Worm (Caenorhabditis elegans) whole organism, L4 larva: ENCODE results near the gene mdt-26.

Experiments
- D1046.2 ChIP-seq: fragments of 200-800 bp; sonication (Bioruptor generic); IDR thresholded peaks from 2 replicates; pipeline ENCODE4 v1.3.6; 2022; ENCODE audit warnings: missing genetic modification characterization, missing compliant biosample characterization
- F37D6.2 ChIP-seq: sonication (generic microtip); optimal IDR thresholded peaks from 2 replicates; lab custom pipeline; 2016; ENCODE audit warnings: mild to moderate bottlenecking, missing genetic modification characterization, missing compliant biosample characterization
- F49E8.2 ChIP-seq: sonication (generic microtip); optimal IDR thresholded peaks from 2 replicates; lab custom pipeline; 2016; ENCODE audit warnings: missing compliant biosample characterization, mild to moderate bottlenecking, missing genetic modification characterization, borderline replicate concordance
- R02D3.7 ChIP-seq: fragments of 150-350 bp; sonication (generic microtip); optimal IDR thresholded peaks from 3 replicates; lab custom pipeline; 2014; ENCODE audit warnings: missing biosample characterization, missing genetic modification characterization
- T26A8.4 ChIP-seq: fragments of 200-800 bp; sonication (Bioruptor generic); IDR thresholded peaks from 2 replicates; pipeline ENCODE4 v1.3.6; 2022; ENCODE audit warnings: missing genetic modification characterization, missing compliant biosample characterization
- Y48G9A.11 ChIP-seq: fragments of 200-800 bp; sonication (Bioruptor generic); IDR thresholded peaks from 2 replicates; pipeline ENCODE4 v1.3.6; 2022; ENCODE audit warnings: missing genetic modification reagents, missing genetic modification characterization, missing compliant biosample characterization
- ZK546.5 ChIP-seq, 2 experiments: sonication (generic microtip); optimal IDR thresholded peaks; 2 replicates each; lab custom pipeline; 2017; ENCODE audit warnings: missing biosample characterization in 2 of 2, missing genetic modification characterization in 2 of 2
- aha-1 ChIP-seq: fragments of 150-350 bp; peaks from one replicate; lab custom pipeline; 2014; ENCODE audit warnings: missing biosample characterization, missing genetic modification characterization
- aly-2 ChIP-seq: sonication (generic microtip); optimal IDR thresholded peaks from 2 replicates; lab custom pipeline; 2018; ENCODE audit warnings: missing biosample characterization, missing genetic modification characterization
- attf-4 ChIP-seq: sonication (generic microtip); optimal IDR thresholded peaks from 3 replicates; lab custom pipeline; 2017; ENCODE audit warnings: missing biosample characterization, missing genetic modification characterization
- ceh-20 ChIP-seq: fragments of 200-800 bp; sonication (Bioruptor generic); IDR thresholded peaks from 2 replicates; pipeline ENCODE4 v1.3.6; 2022; ENCODE audit warnings: missing genetic modification reagents, missing genetic modification characterization, missing compliant biosample characterization
- ceh-44 ChIP-seq: fragments of 200-800 bp; sonication (Bioruptor generic); IDR thresholded peaks from 2 replicates; pipeline ENCODE4 v1.3.6; 2022; ENCODE audit warnings: missing genetic modification reagents, missing genetic modification characterization, missing compliant biosample characterization
- ceh-62 ChIP-seq: sonication (generic microtip); optimal IDR thresholded peaks from 2 replicates; lab custom pipeline; 2017; ENCODE audit warnings: missing biosample characterization, missing genetic modification characterization
- ceh-82 ChIP-seq: sonication (generic microtip); optimal IDR thresholded peaks from 2 replicates; lab custom pipeline; 2017; ENCODE audit warnings: missing biosample characterization, missing genetic modification characterization
- ces-1 ChIP-seq: fragments of 150-350 bp; sonication (generic microtip); optimal IDR thresholded peaks from 4 replicates; lab custom pipeline; 2014; ENCODE audit warnings: missing biosample characterization, missing genetic modification reagents, missing genetic modification characterization
- daf-12 ChIP-seq: fragments of 150-350 bp; optimal IDR thresholded peaks from 2 replicates; lab custom pipeline; 2014; ENCODE audit warnings: missing biosample characterization, missing genetic modification reagents, missing genetic modification characterization
- daf-16 ChIP-seq, 3 experiments: sonication (generic microtip); optimal IDR thresholded peaks; 2 replicates each; lab custom pipeline; 2016 to 2017; ENCODE audit warnings: missing genetic modification characterization in 3 of 3, missing genetic modification reagents in 3 of 3, mild to moderate bottlenecking in 2 of 3, missing compliant biosample characterization in 2 of 3, missing biosample characterization in 1 of 3, moderate library complexity in 1 of 3
- daf-19 ChIP-seq: fragments of 200-800 bp; sonication (Bioruptor generic); conservative IDR thresholded peaks from 2 replicates; pipeline ENCODE4 v1.3.6; 2022; ENCODE audit warnings: missing genetic modification characterization, missing compliant biosample characterization
- daf-8 ChIP-seq: fragments of 200-800 bp; sonication (Bioruptor generic); IDR thresholded peaks from 2 replicates; pipeline ENCODE4 v1.3.6; 2022; ENCODE audit warnings: missing genetic modification characterization, missing compliant biosample characterization
- dmd-9 ChIP-seq: fragments of 200-800 bp; sonication (Bioruptor generic); IDR thresholded peaks from 2 replicates; pipeline ENCODE4 v1.3.6; 2022; ENCODE audit warnings: missing genetic modification reagents, missing genetic modification characterization, missing compliant biosample characterization
- dpl-1 ChIP-seq: fragments of 150-350 bp; optimal IDR thresholded peaks from 2 replicates; lab custom pipeline; 2014; ENCODE audit warnings: missing biosample characterization, missing genetic modification reagents, missing genetic modification characterization
- fkh-10 ChIP-seq: fragments of 150-350 bp; optimal IDR thresholded peaks from 2 replicates; lab custom pipeline; 2014; ENCODE audit warnings: missing biosample characterization, missing genetic modification reagents, missing genetic modification characterization
- fos-1 ChIP-seq: fragments of 150-350 bp; optimal IDR thresholded peaks from 2 replicates; lab custom pipeline; 2014; ENCODE audit warnings: missing biosample characterization, missing genetic modification characterization
- gei-8 ChIP-seq: fragments of 200-800 bp; sonication (Bioruptor generic); optimal IDR thresholded peaks from 2 replicates; lab custom pipeline; 2018; ENCODE audit warnings: mild to moderate bottlenecking, missing genetic modification characterization, missing compliant biosample characterization
- hif-1 ChIP-seq, 2 experiments: sonication (generic microtip); optimal IDR thresholded peaks; 2 replicates each; lab custom pipeline; 2016 to 2017; ENCODE audit warnings: missing compliant biosample characterization in 2 of 2, missing genetic modification characterization in 2 of 2, missing genetic modification reagents in 2 of 2, missing genotype in 2 of 2, mild to moderate bottlenecking in 1 of 2
- hlh-30 ChIP-seq: sonication (generic microtip); optimal IDR thresholded peaks from 2 replicates; lab custom pipeline; 2017; ENCODE audit warnings: antibody characterized with exemption, mild to moderate bottlenecking, missing genetic modification characterization, missing compliant biosample characterization; ENCODE audit not compliant: insufficient read depth
- hmg-1.1 ChIP-seq: fragments of 200-800 bp; sonication (Bioruptor generic); IDR thresholded peaks from 2 replicates; pipeline ENCODE4 v1.3.6; 2022; ENCODE audit warnings: missing genetic modification reagents, missing genetic modification characterization, missing compliant biosample characterization
- lim-7 ChIP-seq: fragments of 200-800 bp; sonication (Bioruptor generic); IDR thresholded peaks from 2 replicates; pipeline ENCODE4 v1.3.6; 2022; ENCODE audit warnings: missing genetic modification characterization, missing compliant biosample characterization
- lin-15B ChIP-seq: fragments of 150-350 bp; sonication (generic microtip); optimal IDR thresholded peaks from 3 replicates; lab custom pipeline; 2014; ENCODE audit warnings: missing biosample characterization, missing genetic modification characterization
- lir-3 ChIP-seq: sonication (generic microtip); optimal IDR thresholded peaks from 2 replicates; lab custom pipeline; 2016; ENCODE audit warnings: mild to moderate bottlenecking, missing genetic modification characterization, missing compliant biosample characterization
- lsy-2 ChIP-seq, 2 experiments: fragments of 150-350 bp in 1 of 2; sonication (generic microtip) in 1 of 2; optimal IDR thresholded peaks; 2 replicates each; lab custom pipeline; 2014 to 2017; ENCODE audit warnings: missing biosample characterization in 2 of 2, missing genetic modification characterization in 2 of 2
- mdt-29 ChIP-seq: fragments of 200-800 bp; sonication (Bioruptor generic); IDR thresholded peaks from 2 replicates; pipeline ENCODE4 v1.3.6; 2022; ENCODE audit warnings: missing genetic modification reagents, missing genetic modification characterization, missing compliant biosample characterization
- mes-2 ChIP-seq: sonication (generic microtip); optimal IDR thresholded peaks from 2 replicates; lab custom pipeline; 2016; ENCODE audit warnings: missing genotype, mild to moderate bottlenecking, missing genetic modification characterization, missing compliant biosample characterization; ENCODE audit not compliant: poor library complexity, severe bottlenecking
- nhr-237 ChIP-seq: sonication (generic microtip); optimal IDR thresholded peaks from 2 replicates; lab custom pipeline; 2017; ENCODE audit warnings: missing biosample characterization, missing genetic modification characterization
- nhr-42 ChIP-seq: fragments of 200-800 bp; sonication (Bioruptor generic); IDR thresholded peaks from 2 replicates; pipeline ENCODE4 v1.3.6; 2022; ENCODE audit warnings: missing genetic modification characterization, missing compliant biosample characterization
- nhr-76 ChIP-seq: fragments of 150-350 bp; optimal IDR thresholded peaks from 2 replicates; lab custom pipeline; 2014; ENCODE audit warnings: missing biosample characterization, missing genetic modification characterization
- pha-4 ChIP-seq, 2 experiments: fragments of 150-350 bp in 1 of 2; fragments of 200-800 bp in 1 of 2; sonication (Bioruptor generic) in 1 of 2; IDR thresholded peaks in 1 of 2; optimal IDR thresholded peaks in 1 of 2; 2 replicates each; pipeline versions ENCODE4 v1.3.6 to Lab custom; 2014 to 2022; ENCODE audit warnings: missing genetic modification characterization in 2 of 2, missing genetic modification reagents in 2 of 2, missing biosample characterization in 1 of 2, missing compliant biosample characterization in 1 of 2
- pqm-1 ChIP-seq: sonication (generic microtip); optimal IDR thresholded peaks from 2 replicates; lab custom pipeline; 2017; ENCODE audit warnings: missing biosample characterization, missing genetic modification characterization
- rbr-2 ChIP-seq: sonication (generic microtip); optimal IDR thresholded peaks from 2 replicates; lab custom pipeline; 2016; ENCODE audit warnings: missing genotype, missing genetic modification characterization, missing compliant biosample characterization
- saeg-2 ChIP-seq: fragments of 200-800 bp; sonication (Bioruptor generic); IDR thresholded peaks from 2 replicates; pipeline ENCODE4 v1.3.6; 2022; ENCODE audit warnings: missing genetic modification reagents, missing genetic modification characterization, missing compliant biosample characterization
- sdz-12 ChIP-seq: fragments of 200-800 bp; sonication (Bioruptor generic); optimal IDR thresholded peaks from 2 replicates; lab custom pipeline; 2018; ENCODE audit warnings: mild to moderate bottlenecking, missing genetic modification characterization, missing compliant biosample characterization
- skn-1 ChIP-seq: fragments of 150-350 bp; optimal IDR thresholded peaks from 2 replicates; lab custom pipeline; 2014; ENCODE audit warnings: missing biosample characterization, missing genetic modification characterization
- snpc-1.2 ChIP-seq: fragments of 200-800 bp; sonication (Bioruptor generic); IDR thresholded peaks from 2 replicates; pipeline ENCODE4 v1.3.6; 2022; ENCODE audit warnings: missing genetic modification reagents, missing genetic modification characterization, missing compliant biosample characterization
- tag-97 ChIP-seq: fragments of 200-800 bp; sonication (Bioruptor generic); IDR thresholded peaks from 2 replicates; pipeline ENCODE4 v1.3.6; 2022; ENCODE audit warnings: missing genetic modification characterization, missing compliant biosample characterization
- tra-1 ChIP-seq: fragments of 200-800 bp; sonication (Bioruptor generic); IDR thresholded peaks from 2 replicates; pipeline ENCODE4 v1.3.6; 2022; ENCODE audit warnings: missing genetic modification reagents, missing genetic modification characterization, missing compliant biosample characterization
- unc-39 ChIP-seq: sonication (generic microtip); optimal IDR thresholded peaks from 2 replicates; lab custom pipeline; 2017; ENCODE audit warnings: missing biosample characterization, missing genetic modification characterization
- ztf-11 ChIP-seq: fragments of 150-350 bp; optimal IDR thresholded peaks from 2 replicates; lab custom pipeline; 2014; ENCODE audit warnings: missing biosample characterization, missing genetic modification characterization

The mdt-26 gene

DNA sequence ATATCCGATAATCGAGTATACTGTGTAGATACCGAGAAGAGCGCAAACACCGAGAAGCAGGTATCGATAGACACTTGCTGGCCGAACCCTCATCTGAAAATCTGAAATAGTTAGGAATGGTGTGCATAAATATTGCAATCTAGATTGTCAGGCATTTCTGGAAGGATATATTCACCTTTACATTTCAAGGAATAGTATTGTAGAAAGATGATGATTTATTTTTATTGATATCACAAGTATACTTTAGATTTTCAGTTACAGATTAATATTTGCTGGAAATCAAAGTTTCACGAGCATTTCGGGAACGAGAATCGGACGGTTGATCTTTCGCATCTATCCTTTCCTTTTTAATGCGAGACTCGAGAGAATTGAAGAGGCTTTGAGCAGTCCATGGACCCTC lies 1.3 kb upstream of the mdt-26 start, which contains the start of gene fut-3:
Gene fut-3 (minus strand): TSS at position 101 of the 400 bp plus-strand sequence.
- no peak for TF ChIP-seq F37D6.2 (tag; lab: Kevin White, UChicago)
- no peak for TF ChIP-seq nhr-237 (tag; lab: Kevin White, UChicago)
- no peak for TF ChIP-seq ces-1 (GFP tag; lab: Kevin White, UChicago)
- no peak for TF ChIP-seq hmg-1.1 (GFP tag; lab: Robert Waterston, UW)
- no peak for TF ChIP-seq attf-4
- no peak for TF ChIP-seq tra-1 (GFP tag; lab: Robert Waterston, UW)
- TF ChIP-seq ceh-62, result no peak
- TF ChIP-seq D1046.2 (GFP tag; lab: Robert Waterston, UW), result no peak
- no peak for TF ChIP-seq ceh-82
- no peak for TF ChIP-seq F49E8.2 (tag; lab: Kevin White, UChicago)
- no peak for TF ChIP-seq pqm-1 (tag; lab: Kevin White, UChicago)
- TF ChIP-seq daf-8 (GFP tag; lab: Robert Waterston, UW), result no peak
- TF ChIP-seq dmd-9, result no peak
- TF ChIP-seq nhr-42, result no peak
- no peak for TF ChIP-seq lim-7 (GFP tag; lab: Robert Waterston, UW)
- TF ChIP-seq hlh-30 (tag; lab: Kevin White, UChicago), result no peak
- no peak for TF ChIP-seq aly-2 (tag; lab: Kevin White, UChicago)
- no peak for TF ChIP-seq lin-15B
- no peak for TF ChIP-seq tag-97 (GFP tag; lab: Robert Waterston, UW)

ce11 chrII:5660155-5660554 lies 826 bp upstream of the mdt-26 start:
- TF ChIP-seq nhr-42 (no peak), aha-1 (tag; lab: Kevin White, UChicago) (peak; percentile 96), lsy-2 (tag; optimal IDR thresholded peaks at IDR 0.05; lab: Kevin White, UChicago) (no peak), dpl-1 (GFP tag; lab: Kevin White, UChicago) (no peak)

DNA sequence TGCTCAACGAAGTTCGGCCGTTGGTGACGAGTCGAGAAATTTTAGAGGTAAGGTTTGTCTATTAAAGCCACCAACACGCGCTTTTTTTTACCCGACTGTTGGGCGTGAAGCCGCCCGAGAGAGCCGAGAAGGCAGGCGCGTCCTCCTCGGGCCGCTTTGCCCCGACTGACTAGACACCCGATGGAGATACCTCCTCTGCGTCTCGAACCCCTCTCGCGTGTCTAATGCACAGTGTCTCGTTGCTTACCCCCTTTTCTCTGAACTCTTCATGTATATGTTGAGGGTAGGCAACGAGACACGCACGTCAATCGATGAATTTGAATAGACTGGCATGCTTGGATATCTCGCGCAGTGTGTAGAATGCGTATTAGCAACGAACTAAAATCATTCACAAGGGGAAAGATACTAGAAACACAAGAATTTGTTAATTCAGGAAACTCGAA lies 775 bp downstream of the mdt-26 start:
- peak; percentile 62 for TF ChIP-seq skn-1
- TF ChIP-seq mdt-29 (GFP tag; lab: Robert Waterston, UW), result peak; percentile 94
- TF ChIP-seq F49E8.2 (tag; lab: Kevin White, UChicago), result peak; percentile 88
- no peak for TF ChIP-seq R02D3.7 (tag; lab: Kevin White, UChicago)
- TF ChIP-seq daf-19 (GFP tag; lab: Robert Waterston, UW), result 0 out of 2 replicates have a peak, but pooled peaks have one; percentile 51
- peak; percentile 94 for TF ChIP-seq snpc-1.2 (GFP tag; lab: Robert Waterston, UW)
- peak; percentile 96 for TF ChIP-seq ceh-20 (GFP tag; lab: Robert Waterston, UW)
- peak; percentile 95 for TF ChIP-seq saeg-2
- no peak for TF ChIP-seq nhr-76 (tag; lab: Kevin White, UChicago)
- peak; percentile 98 for TF ChIP-seq pha-4 (GFP tag; IDR thresholded peaks at IDR 0.05; lab: Robert Waterston, UW)
- no peak for TF ChIP-seq pha-4 (tag; optimal IDR thresholded peaks at IDR 0.05; lab: Kevin White, UChicago)
- peak; percentile 43 to 46 for TF ChIP-seq daf-16 (GFP tag; optimal IDR thresholded peaks at IDR 0.05; lab: Kevin White, UChicago)
- TF ChIP-seq daf-16 (tag; optimal IDR thresholded peaks at IDR 0.05; lab: Kevin White, UChicago), result peak; percentile 72
- TF ChIP-seq ZK546.5 (tag; optimal IDR thresholded peaks at IDR 0.05; lab: Kevin White, UChicago), result no peak
- TF ChIP-seq daf-12 (tag; lab: Kevin White, UChicago), result no peak
- TF ChIP-seq tag-97 (GFP tag; lab: Robert Waterston, UW), result peak; percentile 90
- TF ChIP-seq fkh-10 (GFP tag; lab: Kevin White, UChicago), result peak; percentile 85
- TF ChIP-seq aha-1 (tag; lab: Kevin White, UChicago), result peak; percentile 99
- no peak for TF ChIP-seq fos-1 (tag; lab: Kevin White, UChicago)
- TF ChIP-seq ceh-44 (GFP tag; lab: Robert Waterston, UW), result peak; percentile 34; the same call in 1 of the 2 replicates
- no peak for TF ChIP-seq ceh-82
- peak; percentile 100 for TF ChIP-seq sdz-12 (GFP tag; lab: Kevin White, UChicago)
- peak; percentile 31 to 94 for TF ChIP-seq hif-1 (tag; optimal IDR thresholded peaks at IDR 0.05; lab: Kevin White, UChicago)
- TF ChIP-seq mes-2 (tag; lab: Kevin White, UChicago), result peak; percentile 86
- TF ChIP-seq ces-1 (GFP tag; lab: Kevin White, UChicago), result no peak
- TF ChIP-seq gei-8, result peak; percentile 97
- TF ChIP-seq T26A8.4 (GFP tag; lab: Robert Waterston, UW), result peak; percentile 97
- TF ChIP-seq Y48G9A.11 (GFP tag; lab: Robert Waterston, UW), result peak; percentile 95
- peak; percentile 29 for TF ChIP-seq ztf-11 (tag; lab: Kevin White, UChicago)
- peak; percentile 96 for TF ChIP-seq rbr-2
- no peak for TF ChIP-seq ceh-62
- TF ChIP-seq unc-39, result no peak
- peak; percentile 72 for TF ChIP-seq lir-3
